Worm (Caenorhabditis elegans) whole organism, late embryonic: ENCODE results near the gene aex-4.
A peak's percentile ranks its signal among the peaks of the same experiment; 100 is the strongest.

Experiments
- C08G9.2 ChIP-seq: sonication (generic microtip); optimal IDR thresholded peaks from 2 replicates; lab custom pipeline; 2016; ENCODE audit warnings: mild to moderate bottlenecking, missing genetic modification characterization, moderate library complexity, missing compliant biosample characterization
- C38D4.7 ChIP-seq: fragments of 200-800 bp; sonication (Bioruptor generic); optimal IDR thresholded peaks from 2 replicates; lab custom pipeline; 2018; ENCODE audit warnings: mild to moderate bottlenecking, missing genetic modification characterization, moderate library complexity, missing compliant biosample characterization
- K02D7.2 ChIP-seq: sonication (generic microtip); optimal IDR thresholded peaks from 2 replicates; lab custom pipeline; 2017; ENCODE audit warnings: mild to moderate bottlenecking, missing genetic modification characterization, missing compliant biosample characterization
- T23F11.4 ChIP-seq: fragments of 200-800 bp; sonication (Bioruptor generic); optimal IDR thresholded peaks from 2 replicates; lab custom pipeline; 2018; ENCODE audit warnings: mild to moderate bottlenecking, missing genetic modification characterization, missing compliant biosample characterization
- Y22D7AL.16 ChIP-seq: sonication (generic microtip); optimal IDR thresholded peaks from 2 replicates; lab custom pipeline; 2016; ENCODE audit warnings: missing genetic modification characterization, missing compliant biosample characterization
- ahr-1 ChIP-seq: sonication (generic microtip); optimal IDR thresholded peaks from 2 replicates; lab custom pipeline; 2016; ENCODE audit warnings: missing genetic modification characterization, missing compliant biosample characterization
- ceh-14 ChIP-seq: sonication (generic microtip); optimal IDR thresholded peaks from 2 replicates; lab custom pipeline; 2016; ENCODE audit warnings: missing genotype, missing genetic modification characterization, missing compliant biosample characterization
- ceh-18 ChIP-seq: sonication (generic microtip); optimal IDR thresholded peaks from 2 replicates; lab custom pipeline; 2016; ENCODE audit warnings: missing genetic modification characterization, missing compliant biosample characterization
- ceh-2 ChIP-seq: sonication (generic microtip); optimal IDR thresholded peaks from 2 replicates; lab custom pipeline; 2016; ENCODE audit warnings: missing genotype, missing genetic modification characterization, missing compliant biosample characterization
- ceh-30 ChIP-seq: fragments of 150-350 bp; optimal IDR thresholded peaks from 2 replicates; lab custom pipeline; 2014; ENCODE audit warnings: missing biosample characterization, missing genetic modification characterization
- dmd-4 ChIP-seq: sonication (generic microtip); optimal IDR thresholded peaks from 2 replicates; lab custom pipeline; 2016; ENCODE audit warnings: borderline replicate concordance, missing genetic modification characterization, missing compliant biosample characterization
- dve-1 ChIP-seq: sonication (generic microtip); optimal IDR thresholded peaks from 2 replicates; lab custom pipeline; 2017; ENCODE audit warnings: antibody characterized with exemption, mild to moderate bottlenecking, missing genetic modification characterization, missing compliant biosample characterization
- elt-2 ChIP-seq: sonication (generic microtip); optimal IDR thresholded peaks from 2 replicates; lab custom pipeline; 2016; ENCODE audit warnings: missing genetic modification reagents, missing genetic modification characterization, missing compliant biosample characterization
- elt-4 ChIP-seq: sonication (generic microtip); optimal IDR thresholded peaks from 2 replicates; lab custom pipeline; 2016; ENCODE audit warnings: missing genetic modification characterization, missing compliant biosample characterization
- eyg-1 ChIP-seq: sonication (generic microtip); optimal IDR thresholded peaks from 2 replicates; lab custom pipeline; 2016; ENCODE audit warnings: missing genotype, missing genetic modification characterization, missing compliant biosample characterization
- fax-1 ChIP-seq: sonication (generic microtip); optimal IDR thresholded peaks from 2 replicates; lab custom pipeline; 2016; ENCODE audit warnings: missing genotype, missing genetic modification characterization, missing compliant biosample characterization
- hlh-15 ChIP-seq: sonication (generic microtip); optimal IDR thresholded peaks from 2 replicates; lab custom pipeline; 2016; ENCODE audit warnings: missing genetic modification characterization, missing compliant biosample characterization
- hlh-30 ChIP-seq: sonication (generic microtip); optimal IDR thresholded peaks from 2 replicates; lab custom pipeline; 2017; ENCODE audit warnings: antibody characterized with exemption, missing genetic modification characterization, missing compliant biosample characterization; ENCODE audit not compliant: insufficient read depth
- lim-6 ChIP-seq: sonication (generic microtip); optimal IDR thresholded peaks from 2 replicates; lab custom pipeline; 2016; ENCODE audit warnings: missing genetic modification characterization, missing compliant biosample characterization
- lin-11 ChIP-seq: fragments of 200-800 bp; sonication (Bioruptor generic); optimal IDR thresholded peaks from 2 replicates; lab custom pipeline; 2018; ENCODE audit warnings: mild to moderate bottlenecking, missing genetic modification characterization, missing compliant biosample characterization
- mec-3 ChIP-seq: sonication (generic microtip); optimal IDR thresholded peaks from 2 replicates; lab custom pipeline; 2016; ENCODE audit warnings: borderline replicate concordance, missing genetic modification characterization, missing compliant biosample characterization
- nfya-1 ChIP-seq: sonication (generic microtip); optimal IDR thresholded peaks from 2 replicates; lab custom pipeline; 2017; ENCODE audit warnings: missing genetic modification characterization, mild to moderate bottlenecking, missing compliant biosample characterization, antibody characterized with exemption, moderate library complexity
- nhr-11 ChIP-seq: fragments of 150-350 bp; optimal IDR thresholded peaks from 2 replicates; lab custom pipeline; 2014; ENCODE audit warnings: missing biosample characterization, missing genetic modification characterization
- nhr-232 ChIP-seq: sonication (generic microtip); optimal IDR thresholded peaks from 2 replicates; lab custom pipeline; 2016; ENCODE audit warnings: missing genetic modification characterization, missing compliant biosample characterization
- odd-2 ChIP-seq: sonication (generic microtip); optimal IDR thresholded peaks from 2 replicates; lab custom pipeline; 2017; ENCODE audit warnings: antibody characterized with exemption, mild to moderate bottlenecking, missing genetic modification characterization, missing compliant biosample characterization
- pag-3 ChIP-seq: sonication (generic microtip); optimal IDR thresholded peaks from 2 replicates; lab custom pipeline; 2016; ENCODE audit warnings: missing compliant biosample characterization, missing genetic modification characterization, borderline replicate concordance
- pat-9 ChIP-seq: fragments of 200-800 bp; sonication (Bioruptor generic); optimal IDR thresholded peaks from 2 replicates; lab custom pipeline; 2018; ENCODE audit warnings: mild to moderate bottlenecking, missing genetic modification characterization, moderate library complexity, missing compliant biosample characterization
- pha-2 ChIP-seq: sonication (generic microtip); optimal IDR thresholded peaks from 2 replicates; lab custom pipeline; 2017; ENCODE audit warnings: mild to moderate bottlenecking, missing genetic modification characterization, missing compliant biosample characterization
- rnt-1 ChIP-seq: sonication (generic microtip); optimal IDR thresholded peaks from 2 replicates; lab custom pipeline; 2016; ENCODE audit warnings: missing genetic modification characterization, missing compliant biosample characterization
- sox-2 ChIP-seq: fragments of 200-800 bp; sonication (Bioruptor generic); IDR thresholded peaks from 2 replicates; pipeline ENCODE4 v1.3.6; 2022; ENCODE audit warnings: missing genetic modification reagents, missing genetic modification characterization, missing compliant biosample characterization
- sox-4 ChIP-seq: sonication (generic microtip); optimal IDR thresholded peaks from 2 replicates; lab custom pipeline; 2017; ENCODE audit warnings: mild to moderate bottlenecking, missing genetic modification characterization, inconsistent platforms, missing compliant biosample characterization
- syd-9 ChIP-seq: sonication (generic microtip); optimal IDR thresholded peaks from 2 replicates; lab custom pipeline; 2016; ENCODE audit warnings: mild to moderate bottlenecking, missing genetic modification characterization, moderate library complexity, missing compliant biosample characterization
- tbx-2 ChIP-seq: sonication (generic microtip); optimal IDR thresholded peaks from 2 replicates; lab custom pipeline; 2016; ENCODE audit warnings: missing genetic modification characterization, missing compliant biosample characterization
- tbx-7 ChIP-seq: sonication (generic microtip); optimal IDR thresholded peaks from 2 replicates; lab custom pipeline; 2016; ENCODE audit warnings: missing genotype, missing genetic modification characterization, missing compliant biosample characterization
- unc-42 ChIP-seq: sonication (generic microtip); optimal IDR thresholded peaks from 2 replicates; lab custom pipeline; 2016; ENCODE audit warnings: missing genotype, missing genetic modification characterization, missing compliant biosample characterization
- unc-55 ChIP-seq: sonication (generic microtip); optimal IDR thresholded peaks from 2 replicates; lab custom pipeline; 2017; ENCODE audit warnings: missing biosample characterization, missing genetic modification reagents, missing genetic modification characterization
- ztf-16 ChIP-seq: sonication (generic microtip); optimal IDR thresholded peaks from 2 replicates; lab custom pipeline; 2017; ENCODE audit warnings: missing genetic modification characterization, missing compliant biosample characterization

The aex-4 gene

DNA sequence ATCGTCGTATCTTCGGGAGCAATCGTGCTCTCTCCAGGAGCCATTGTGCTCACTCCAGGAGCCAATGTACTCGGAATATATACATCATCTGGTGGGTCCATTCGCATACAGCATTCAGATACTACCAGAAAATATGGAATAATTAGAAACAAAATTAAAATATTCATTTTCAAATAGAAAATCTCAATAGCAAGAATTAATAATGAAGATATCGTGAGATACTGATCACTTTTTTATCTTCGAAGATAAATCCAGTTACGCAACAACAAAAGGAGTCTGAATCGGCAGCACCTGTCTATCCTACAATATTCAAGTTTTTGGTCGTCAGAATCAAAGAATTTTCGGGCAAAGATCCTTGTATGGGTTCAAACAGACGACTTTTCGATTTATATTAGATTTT is 39.6 kb downstream of the aex-4 start, which contains the start of gene F47B7.5:
F47B7.5 (minus strand) TSS at position 101 of the 400 bp plus-strand sequence.
- no peak for TF ChIP-seq pat-9 (tag; lab: Kevin White, UChicago)
- no peak for TF ChIP-seq unc-42 (tag; lab: Kevin White, UChicago)
- TF ChIP-seq tbx-7 (tag; lab: Kevin White, UChicago), result no peak
- no peak for TF ChIP-seq pag-3 (tag; lab: Kevin White, UChicago)
- TF ChIP-seq odd-2, result no peak
- no peak for TF ChIP-seq lin-11 (tag; lab: Kevin White, UChicago)
- TF ChIP-seq unc-55 (GFP tag; lab: Kevin White, UChicago), result no peak
- no peak for TF ChIP-seq tbx-2 (tag; lab: Kevin White, UChicago)
- TF ChIP-seq nhr-232, result no peak
- TF ChIP-seq nhr-11, result no peak

DNA sequence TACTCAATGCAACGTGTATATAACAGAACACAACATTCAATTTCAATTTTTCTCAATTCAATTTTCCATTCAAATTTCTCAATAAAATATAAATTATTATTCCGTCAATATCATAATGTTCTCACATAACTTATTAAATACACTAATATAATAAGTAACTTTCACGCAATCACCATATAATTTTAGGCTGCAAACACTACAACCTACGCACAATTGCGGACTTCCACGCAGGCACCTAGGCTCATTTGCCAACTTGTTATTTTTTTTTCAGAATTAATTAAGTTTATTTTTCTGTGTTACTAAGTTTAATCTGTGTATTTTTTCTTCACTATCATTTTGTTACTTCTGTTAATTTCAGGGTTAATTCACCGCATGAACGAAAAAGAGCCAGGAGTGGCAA is 43.3 kb downstream of the aex-4 start, which contains the start of gene F47B7.2:
F47B7.2 (plus strand) TSS at position 358 of the 400 bp plus-strand sequence.
- no peak for TF ChIP-seq ztf-16 (tag; lab: Kevin White, UChicago)
- TF ChIP-seq nhr-11, result no peak
- no peak for TF ChIP-seq ceh-18 (tag; lab: Kevin White, UChicago)
- no peak for TF ChIP-seq eyg-1 (tag; lab: Kevin White, UChicago)
- no peak for TF ChIP-seq T23F11.4
- no peak for TF ChIP-seq hlh-30
- TF ChIP-seq mec-3, result no peak
- TF ChIP-seq nfya-1 (tag; lab: Kevin White, UChicago), result peak; percentile 2
- TF ChIP-seq sox-4 (tag; lab: Kevin White, UChicago), result no peak
- TF ChIP-seq lin-11 (tag; lab: Kevin White, UChicago), result no peak
- TF ChIP-seq pha-2 (tag; lab: Kevin White, UChicago), result no peak
- no peak for TF ChIP-seq ceh-30 (tag; lab: Kevin White, UChicago)
- TF ChIP-seq elt-2 (tag; lab: Kevin White, UChicago), result peak; percentile 18
- TF ChIP-seq unc-42 (tag; lab: Kevin White, UChicago), result peak; percentile 74
- TF ChIP-seq ceh-14, result peak; percentile 3
- TF ChIP-seq odd-2, result peak; percentile 14
- TF ChIP-seq Y22D7AL.16 (tag; lab: Kevin White, UChicago), result no peak
- no peak for TF ChIP-seq elt-4 (tag; lab: Kevin White, UChicago)

DNA sequence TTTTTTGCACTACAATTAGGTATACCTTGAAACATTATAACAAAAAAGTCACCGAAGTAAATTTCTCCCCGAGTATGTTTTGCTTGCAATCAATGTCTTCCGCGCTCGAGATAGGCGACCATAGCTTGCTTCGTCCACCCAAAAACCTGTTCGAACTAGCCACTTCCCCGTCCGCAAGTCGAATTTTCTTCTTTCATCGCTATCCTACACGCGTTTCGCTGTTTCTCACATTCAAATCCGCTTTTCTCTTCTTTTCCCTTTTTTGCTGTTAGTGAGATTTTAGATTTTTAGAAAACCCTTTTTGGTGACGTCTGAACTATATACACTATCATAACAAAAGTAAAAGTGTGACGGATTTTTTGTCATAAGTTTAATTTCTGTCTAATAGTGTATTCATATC is 44.2 kb downstream of the aex-4 start:
- TF ChIP-seq C38D4.7 (GFP tag; lab: Kevin White, UChicago) (no peak), fax-1 (tag; lab: Kevin White, UChicago) (no peak)

DNA sequence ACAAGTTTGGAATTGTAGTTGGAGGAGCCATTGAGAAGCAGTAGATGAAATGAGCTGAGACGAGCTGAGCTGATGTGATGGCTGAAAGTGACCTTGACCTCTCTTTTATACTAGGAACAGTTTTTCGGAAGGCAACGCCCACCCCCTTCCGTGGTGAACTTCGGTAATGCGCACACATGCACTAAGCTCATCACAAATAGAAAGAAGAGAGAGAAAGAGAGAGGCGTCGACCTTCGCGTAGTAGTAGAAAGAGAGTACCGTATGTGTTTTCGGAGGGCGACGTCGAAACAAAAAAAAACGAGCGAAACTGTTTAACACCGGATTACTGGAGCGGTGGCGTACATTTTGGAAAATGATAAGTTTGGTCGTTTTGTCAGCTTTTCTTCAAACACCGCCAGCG is 52.0 kb downstream of the aex-4 start, which contains the start of gene marg-1:
marg-1 (minus strand) TSS at position 101 of the 400 bp plus-strand sequence.
- TF ChIP-seq lim-6 (no peak), C08G9.2 (tag; lab: Kevin White, UChicago) (no peak), K02D7.2 (tag; lab: Kevin White, UChicago) (no peak), syd-9 (tag; lab: Kevin White, UChicago) (no peak), rnt-1 (tag; lab: Kevin White, UChicago) (no peak), unc-55 (GFP tag; lab: Kevin White, UChicago) (no peak), nhr-11 (no peak), ceh-30 (tag; lab: Kevin White, UChicago) (no peak), dmd-4 (no peak), hlh-15 (tag; lab: Kevin White, UChicago) (no peak), tbx-7 (tag; lab: Kevin White, UChicago) (no peak), pha-2 (tag; lab: Kevin White, UChicago) (no peak), sox-2 (no peak), unc-42 (tag; lab: Kevin White, UChicago) (no peak), ahr-1 (tag; lab: Kevin White, UChicago) (no peak), ztf-16 (tag; lab: Kevin White, UChicago) (no peak), ceh-2 (no peak), dve-1 (tag; lab: Kevin White, UChicago) (no peak)
